Fruit fly (Drosophila melanogaster) whole organism, embryonic: ENCODE data around the gene CG15043.
A peak's percentile ranks its signal among the peaks of the same experiment; 100 is the strongest.

ENCODE experiments used
- Antp ChIP-seq: fragments of 200-800 bp; sonication (Bioruptor generic); optimal IDR thresholded peaks from 3 replicates; lab custom pipeline; 2016; ENCODE audit warnings: missing biosample characterization, missing genetic modification characterization
- Asciz ChIP-seq: fragments of 200-800 bp; sonication (Bioruptor generic); optimal IDR thresholded peaks from 2 replicates; lab custom pipeline; 2017; ENCODE audit warnings: missing biosample characterization, mild to moderate bottlenecking, missing genetic modification characterization, missing genetic modification reagents
- Atf-2 ChIP-seq: fragments of 200-800 bp; sonication (Bioruptor generic); optimal IDR thresholded peaks from 2 replicates; lab custom pipeline; 2016; ENCODE audit warnings: missing biosample characterization, missing genetic modification characterization
- Atf3 ChIP-seq: fragments of 200-800 bp; sonication (Bioruptor generic); optimal IDR thresholded peaks from 3 replicates; lab custom pipeline; 2016; ENCODE audit warnings: missing biosample characterization, missing genetic modification characterization
- CG10147 ChIP-seq: fragments of 200-800 bp; sonication (Bioruptor generic); optimal IDR thresholded peaks from 2 replicates; lab custom pipeline; 2019; ENCODE audit warnings: missing biosample characterization, mild to moderate bottlenecking, missing genetic modification characterization, moderate library complexity
- CG10654 ChIP-seq: fragments of 200-800 bp; sonication (Bioruptor generic); optimal IDR thresholded peaks from 2 replicates; lab custom pipeline; 2016; ENCODE audit warnings: missing biosample characterization, missing genetic modification characterization
- CG12104 ChIP-seq: fragments of 200-800 bp; sonication (Bioruptor generic); optimal IDR thresholded peaks from 3 replicates; lab custom pipeline; 2016; ENCODE audit warnings: missing biosample characterization, missing genetic modification characterization
- CG15011 ChIP-seq: fragments of 200-800 bp; sonication (Bioruptor generic); optimal IDR thresholded peaks from 3 replicates; lab custom pipeline; 2018; ENCODE audit warnings: missing biosample characterization, mild to moderate bottlenecking, missing genetic modification characterization
- CG15601 ChIP-seq: fragments of 200-800 bp; sonication (Bioruptor generic); optimal IDR thresholded peaks from 3 replicates; lab custom pipeline; 2019; ENCODE audit warnings: missing biosample characterization, mild to moderate bottlenecking, missing genetic modification characterization, moderate library complexity
- CG1647 ChIP-seq: fragments of 200-800 bp; sonication (Bioruptor generic); optimal IDR thresholded peaks from 3 replicates; lab custom pipeline; 2016; ENCODE audit warnings: missing biosample characterization, missing genetic modification characterization
- CG16813 ChIP-seq: fragments of 200-800 bp; sonication (Bioruptor generic); IDR thresholded peaks from 3 replicates; pipeline ENCODE4 v1.3.6; 2022; ENCODE audit warnings: missing biosample characterization, missing genetic modification characterization; ENCODE audit not compliant: partially characterized antibody
- CG2889 ChIP-seq: fragments of 200-800 bp; sonication (Bioruptor generic); IDR thresholded peaks from 3 replicates; pipeline ENCODE4 v1.3.6; 2022; ENCODE audit warnings: missing biosample characterization, missing genetic modification characterization
- CG3065 ChIP-seq: fragments of 200-800 bp; sonication (Bioruptor generic); optimal IDR thresholded peaks from 2 replicates; lab custom pipeline; 2016; ENCODE audit warnings: missing biosample characterization, missing genetic modification characterization
- CG31388 ChIP-seq: fragments of 200-800 bp; sonication (Bioruptor generic); optimal IDR thresholded peaks from 2 replicates; lab custom pipeline; 2016; ENCODE audit warnings: missing biosample characterization, missing genetic modification characterization
- CG3838 ChIP-seq: fragments of 200-800 bp; sonication (Bioruptor generic); optimal IDR thresholded peaks from 3 replicates; lab custom pipeline; 2016; ENCODE audit warnings: missing biosample characterization, missing genetic modification characterization
- CG42726 ChIP-seq: fragments of 200-800 bp; sonication (Bioruptor generic); IDR thresholded peaks from 2 replicates; pipeline ENCODE4 v1.3.6; 2022; ENCODE audit warnings: missing biosample characterization, missing genetic modification characterization; ENCODE audit not compliant: partially characterized antibody
- CG43689 ChIP-seq: fragments of 200-800 bp; sonication (Bioruptor generic); IDR thresholded peaks from 2 replicates; pipeline ENCODE4 v1.3.6; 2022; ENCODE audit warnings: missing biosample characterization, missing genetic modification characterization
- CG4404 ChIP-seq: fragments of 200-800 bp; sonication (Bioruptor generic); IDR thresholded peaks from 2 replicates; pipeline ENCODE4 v1.3.6; 2022; ENCODE audit warnings: missing biosample characterization, missing genetic modification characterization
- CG6791 ChIP-seq: fragments of 200-800 bp; sonication (Bioruptor generic); IDR thresholded peaks from 3 replicates; pipeline ENCODE4 v1.3.6; 2022; ENCODE audit warnings: missing biosample characterization, missing genetic modification characterization; ENCODE audit not compliant: partially characterized antibody
- CG7745 ChIP-seq: fragments of 200-800 bp; sonication (Bioruptor generic); optimal IDR thresholded peaks from 2 replicates; lab custom pipeline; 2018; ENCODE audit warnings: missing biosample characterization, mild to moderate bottlenecking, missing genetic modification characterization, moderate library complexity
- CG8765 ChIP-seq: fragments of 200-800 bp; sonication (Bioruptor generic); IDR thresholded peaks from 2 replicates; pipeline ENCODE4 v1.3.6; 2022; ENCODE audit warnings: missing biosample characterization, missing genetic modification characterization
- CG9817 ChIP-seq: fragments of 200-800 bp; sonication (Bioruptor generic); optimal IDR thresholded peaks from 2 replicates; lab custom pipeline; 2018; ENCODE audit warnings: missing biosample characterization, mild to moderate bottlenecking, missing genetic modification characterization, moderate library complexity
- Camta ChIP-seq: fragments of 200-800 bp; sonication (Bioruptor generic); optimal IDR thresholded peaks from 2 replicates; lab custom pipeline; 2016; ENCODE audit warnings: missing biosample characterization, missing genetic modification characterization
- D19A ChIP-seq: fragments of 200-800 bp; optimal IDR thresholded peaks from 3 replicates; lab custom pipeline; 2019; ENCODE audit warnings: missing biosample characterization, mild to moderate bottlenecking, missing genetic modification characterization, moderate library complexity
- Drgx ChIP-seq: fragments of 200-800 bp; sonication (Bioruptor generic); IDR thresholded peaks from 2 replicates; pipeline ENCODE4 v1.3.6; 2022; ENCODE audit warnings: missing biosample characterization, missing genetic modification characterization
- ERR ChIP-seq: fragments of 200-800 bp; sonication (Bioruptor generic); optimal IDR thresholded peaks from 2 replicates; lab custom pipeline; 2016; ENCODE audit warnings: missing biosample characterization, missing genetic modification characterization
- Lim3 ChIP-seq: fragments of 200-800 bp; sonication (Bioruptor generic); IDR thresholded peaks from 2 replicates; pipeline ENCODE4 v1.3.6; 2022; ENCODE audit warnings: missing biosample characterization, missing genetic modification characterization
- NC2α ChIP-seq: fragments of 200-800 bp; sonication (Bioruptor generic); optimal IDR thresholded peaks from 2 replicates; lab custom pipeline; 2016; ENCODE audit warnings: missing biosample characterization, missing genetic modification characterization
- Opbp ChIP-seq: fragments of 200-800 bp; sonication (Bioruptor generic); IDR thresholded peaks from 3 replicates; pipeline ENCODE4 v1.3.6; 2022; ENCODE audit warnings: missing biosample characterization, missing genetic modification characterization; ENCODE audit not compliant: partially characterized antibody
- Optix ChIP-seq: fragments of 200-800 bp; sonication (Bioruptor generic); IDR thresholded peaks from 3 replicates; pipeline ENCODE4 v1.3.6; 2022; ENCODE audit warnings: missing biosample characterization, missing genetic modification characterization
- Six4 ChIP-seq: fragments of 200-800 bp; sonication (Bioruptor generic); optimal IDR thresholded peaks from 2 replicates; lab custom pipeline; 2016; ENCODE audit warnings: missing biosample characterization, missing genetic modification characterization
- Xbp1 ChIP-seq: fragments of 200-800 bp; sonication (Bioruptor generic); optimal IDR thresholded peaks from 3 replicates; lab custom pipeline; 2016; ENCODE audit warnings: missing biosample characterization, mild to moderate bottlenecking, missing genetic modification characterization
- amos ChIP-seq: fragments of 200-800 bp; sonication (Bioruptor generic); IDR thresholded peaks from 2 replicates; pipeline ENCODE4 v1.3.6; 2022; ENCODE audit warnings: missing biosample characterization, missing genetic modification characterization; ENCODE audit not compliant: partially characterized antibody
- cad ChIP-seq: fragments of >200 bp; optimal IDR thresholded peaks from 2 replicates; lab custom pipeline; 2017; ENCODE audit warnings: missing biosample characterization, missing genetic modification characterization
- chif ChIP-seq, 2 experiments: fragments of 200-800 bp; sonication (Bioruptor generic); optimal IDR thresholded peaks; 3 replicates each; lab custom pipeline; 2016; ENCODE audit warnings: missing biosample characterization in 2 of 2, missing genetic modification characterization in 2 of 2
- chinmo ChIP-seq: fragments of 200-800 bp; sonication (Bioruptor generic); IDR thresholded peaks from 4 replicates; pipeline ENCODE4 v1.3.6; 2022; ENCODE audit warnings: missing biosample characterization, missing genetic modification characterization; ENCODE audit not compliant: partially characterized antibody
- dpn ChIP-seq, 2 experiments: fragments of 200-800 bp; sonication (Bioruptor generic); optimal IDR thresholded peaks; 3 replicates each; lab custom pipeline; 2016; ENCODE audit warnings: missing biosample characterization in 2 of 2, missing genetic modification characterization in 2 of 2
- ems ChIP-seq: fragments of 200-800 bp; sonication (Bioruptor generic); optimal IDR thresholded peaks from 3 replicates; lab custom pipeline; 2016; ENCODE audit warnings: missing biosample characterization, missing genetic modification characterization
- ewg ChIP-seq: fragments of 200-800 bp; sonication (Bioruptor generic); optimal IDR thresholded peaks from 3 replicates; lab custom pipeline; 2017; ENCODE audit warnings: mild to moderate bottlenecking, missing biosample characterization, missing genetic modification reagents, missing genetic modification characterization
- fd102C ChIP-seq: fragments of 200-800 bp; sonication (Bioruptor generic); optimal IDR thresholded peaks from 2 replicates; lab custom pipeline; 2018; ENCODE audit warnings: missing biosample characterization, mild to moderate bottlenecking, missing genetic modification characterization, moderate library complexity
- gsb ChIP-seq: fragments of 200-800 bp; sonication (Bioruptor generic); IDR thresholded peaks from 2 replicates; pipeline ENCODE4 v1.3.6; 2022; ENCODE audit warnings: missing biosample characterization, missing genetic modification characterization
- hth ChIP-seq: fragments of >200 bp; optimal IDR thresholded peaks from 2 replicates; lab custom pipeline; 2017; ENCODE audit warnings: inconsistent platforms
- nau ChIP-seq: fragments of 200-800 bp; sonication (Bioruptor generic); optimal IDR thresholded peaks from 3 replicates; lab custom pipeline; 2017; ENCODE audit warnings: missing biosample characterization, mild to moderate bottlenecking, missing genetic modification characterization, missing genetic modification reagents
- onecut ChIP-seq: fragments of 200-800 bp; sonication (Bioruptor generic); IDR thresholded peaks from 2 replicates; pipeline ENCODE4 v1.3.6; 2022; ENCODE audit warnings: missing biosample characterization, missing genetic modification characterization
- row ChIP-seq: fragments of 200-800 bp; sonication (Bioruptor generic); IDR thresholded peaks from 3 replicates; pipeline ENCODE4 v1.3.6; 2022; ENCODE audit warnings: missing biosample characterization, missing genetic modification characterization
- sd ChIP-seq: fragments of 200-800 bp; sonication (Bioruptor generic); optimal IDR thresholded peaks from 3 replicates; lab custom pipeline; 2018; ENCODE audit warnings: missing biosample characterization, mild to moderate bottlenecking, missing genetic modification characterization, moderate library complexity
- so ChIP-seq: fragments of 200-800 bp; sonication (Bioruptor generic); IDR thresholded peaks from 3 replicates; pipeline ENCODE4 v1.3.6; 2022; ENCODE audit warnings: missing biosample characterization, missing genetic modification characterization
- stc ChIP-seq: fragments of 200-800 bp; sonication (Bioruptor generic); IDR thresholded peaks from 2 replicates; pipeline ENCODE4 v1.3.6; 2022; ENCODE audit warnings: missing biosample characterization, missing genetic modification characterization
- tna ChIP-seq: fragments of 200-800 bp; sonication (Bioruptor generic); IDR thresholded peaks from 2 replicates; pipeline ENCODE4 v1.3.6; 2022; ENCODE audit warnings: missing biosample characterization, missing genetic modification characterization; ENCODE audit not compliant: partially characterized antibody
- tup ChIP-seq: fragments of 200-800 bp; sonication (Bioruptor generic); optimal IDR thresholded peaks from 2 replicates; lab custom pipeline; 2016; ENCODE audit warnings: missing biosample characterization, mild to moderate bottlenecking, missing genetic modification characterization, moderate library complexity
- unpg ChIP-seq: fragments of 200-800 bp; sonication (Bioruptor generic); optimal IDR thresholded peaks from 3 replicates; lab custom pipeline; 2018; ENCODE audit warnings: missing biosample characterization, mild to moderate bottlenecking, missing genetic modification characterization, moderate library complexity

The CG15043 gene

DNA sequence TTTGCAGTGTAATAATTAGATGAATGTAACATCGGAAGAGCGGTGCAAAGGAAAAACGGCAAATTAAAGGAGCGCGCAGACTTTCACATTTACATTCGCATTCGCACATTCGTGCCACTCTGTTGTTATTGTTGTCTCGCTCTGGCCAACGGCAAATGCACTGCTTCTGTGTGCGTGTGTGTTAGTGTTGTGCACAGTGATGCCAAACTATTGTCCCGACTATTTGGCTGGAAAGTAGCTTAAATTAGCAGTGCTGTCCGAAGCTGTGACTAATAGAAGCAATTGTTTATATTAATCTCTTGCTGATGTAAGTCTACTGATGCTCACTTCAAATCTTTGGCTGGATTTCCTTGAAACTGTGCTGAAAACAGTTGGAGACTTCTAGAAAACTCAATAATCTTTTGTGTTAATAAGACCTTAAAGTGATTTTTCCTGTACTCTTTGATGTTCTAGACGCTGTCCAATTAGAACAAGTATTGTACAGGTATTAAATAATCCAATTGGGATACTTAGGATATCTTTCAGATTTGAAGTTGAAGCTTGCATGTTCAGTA is 22.1 kb upstream of the CG15043 start (continued):
- no peak for TF ChIP-seq CG15601 (tag; lab: Kevin White, UChicago)
- no peak for TF ChIP-seq D19A (tag; lab: Kevin White, UChicago)
- TF ChIP-seq CG3838 (GFP tag; lab: Kevin White, UChicago), result no peak
- TF ChIP-seq ems (GFP tag; lab: Kevin White, UChicago), result no peak
- no peak for TF ChIP-seq CG8765 (GFP tag; lab: Robert Waterston, UW)
- no peak for TF ChIP-seq fd102C (GFP tag; lab: Kevin White, UChicago)
- no peak for TF ChIP-seq Optix (GFP tag; lab: Robert Waterston, UW)
- peak; percentile 89 for TF ChIP-seq row (GFP tag; lab: Robert Waterston, UW)
- no peak for TF ChIP-seq CG15011
- no peak for TF ChIP-seq Antp (GFP tag; lab: Kevin White, UChicago)
- peak; percentile 13; the same call in 1 of the 2 replicates for TF ChIP-seq amos (GFP tag; lab: Robert Waterston, UW)
- TF ChIP-seq cad (GFP tag; lab: Kevin White, UChicago), result no peak
- TF ChIP-seq CG9817, result peak; percentile 15
- no peak for TF ChIP-seq Drgx (GFP tag; lab: Robert Waterston, UW)
- TF ChIP-seq CG6791, result no peak
- TF ChIP-seq hth (lab: Kevin White, UChicago), result no peak
- TF ChIP-seq ewg (GFP tag; lab: Kevin White, UChicago), result no peak
- no peak for TF ChIP-seq tna (GFP tag; lab: Robert Waterston, UW)
- TF ChIP-seq Xbp1 (GFP tag; lab: Kevin White, UChicago), result peak; percentile 1
- no peak for TF ChIP-seq CG43689
- no peak for TF ChIP-seq CG42726
- TF ChIP-seq dpn (GFP tag; optimal IDR thresholded peaks at IDR 0.05; lab: Kevin White, UChicago), result peak in 1 of 2 experiments; percentile 25
- TF ChIP-seq NC2α (GFP tag; lab: Kevin White, UChicago), result no peak
- TF ChIP-seq Asciz (GFP tag; lab: Kevin White, UChicago), result no peak
- peak; percentile 27 for TF ChIP-seq Atf-2 (GFP tag; lab: Kevin White, UChicago)
- TF ChIP-seq nau (GFP tag; lab: Kevin White, UChicago), result no peak
- no peak for TF ChIP-seq CG7745 (tag; lab: Kevin White, UChicago)
- no peak for TF ChIP-seq CG16813 (GFP tag; lab: Robert Waterston, UW)
- no peak for TF ChIP-seq CG4404 (GFP tag; lab: Robert Waterston, UW)
- TF ChIP-seq CG2889 (GFP tag; lab: Robert Waterston, UW), result no peak
- no peak for TF ChIP-seq Camta (GFP tag; lab: Kevin White, UChicago)
- no peak for TF ChIP-seq so (GFP tag; lab: Robert Waterston, UW)
- no peak for TF ChIP-seq Atf3
- TF ChIP-seq CG1647, result no peak
- TF ChIP-seq chinmo (GFP tag; lab: Robert Waterston, UW), result peak; percentile 63; the same call in 2 of the 4 replicates
- no peak for TF ChIP-seq CG12104 (GFP tag; lab: Kevin White, UChicago)
- TF ChIP-seq stc (GFP tag; lab: Robert Waterston, UW), result no peak
- TF ChIP-seq Opbp (GFP tag; lab: Robert Waterston, UW), result no peak
- TF ChIP-seq Lim3, result no peak
- TF ChIP-seq Six4 (GFP tag; lab: Kevin White, UChicago), result peak; percentile 20
- no peak for TF ChIP-seq tup
- TF ChIP-seq onecut, result no peak
- TF ChIP-seq CG3065 (GFP tag; lab: Kevin White, UChicago), result no peak
- no peak for TF ChIP-seq gsb (GFP tag; lab: Robert Waterston, UW)
- TF ChIP-seq CG31388 (GFP tag; lab: Kevin White, UChicago), result no peak
- TF ChIP-seq sd (tag; lab: Kevin White, UChicago), result peak; percentile 28
- TF ChIP-seq ERR (GFP tag; lab: Kevin White, UChicago), result no peak
- no peak for TF ChIP-seq CG10147 (GFP tag; lab: Kevin White, UChicago)
- peak in 1 of 2 experiments; percentile 13 for TF ChIP-seq chif (GFP tag; optimal IDR thresholded peaks at IDR 0.05; lab: Kevin White, UChicago)
- no peak for TF ChIP-seq CG10654 (GFP tag; lab: Kevin White, UChicago)
- peak; percentile 0 for TF ChIP-seq unpg (GFP tag; lab: Kevin White, UChicago)
